Comparison of ENCODE assay signal across 5 fruit fly cellular contexts in the genomic region with DNA sequence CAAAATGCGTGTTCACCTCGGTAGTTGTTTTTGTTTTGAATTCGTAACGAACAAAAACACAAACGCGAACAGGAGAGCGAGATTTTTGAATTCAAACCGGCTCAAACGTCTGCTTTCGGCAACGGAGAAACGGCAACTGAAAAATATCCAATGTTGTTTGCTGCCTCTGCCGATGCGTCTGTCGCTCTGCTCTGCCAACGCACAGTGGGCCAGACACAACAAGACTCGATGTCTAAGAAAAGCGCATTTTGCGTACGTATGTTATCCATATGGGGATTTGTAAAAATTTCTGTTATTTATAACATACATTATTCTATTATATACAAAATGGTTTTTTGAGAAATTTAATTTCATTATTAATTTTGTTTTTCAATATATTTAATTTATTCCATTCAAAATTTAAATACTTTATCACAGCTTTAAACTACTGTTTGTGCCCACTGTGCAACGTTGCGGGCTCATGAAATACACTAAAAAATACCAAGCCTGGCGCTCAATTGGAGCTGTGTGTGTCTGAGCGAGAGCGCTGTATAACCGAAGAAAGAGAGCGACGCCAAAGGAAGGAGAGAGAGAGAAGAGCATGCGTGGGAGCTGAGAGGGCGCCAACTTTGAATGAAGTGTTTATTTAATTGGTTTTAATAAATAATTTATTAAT.
TF ChIP-seq lines count a peak whose summit lies in the region.

No protein-coding gene starts in this region.

- TF ChIP-seq CTCF in whole organism, embryonic (GFP tag; optimal IDR thresholded peaks at IDR 0.05; lab: Kevin White, UChicago) = peak; percentile 74

TF ChIP-seq in whole organism, adult, 20 proteins besides CTCF, POLR2A, EP300 and RAD21 (continues in another document):
- TF ChIP-seq CG11617 (GFP tag; optimal IDR thresholded peaks at IDR 0.05; lab: Kevin White, UChicago) (peak; percentile 97), kay (GFP tag; lab: Kevin White, UChicago; ENCODE audit: borderline replicate concordance) (peak; percentile 65), CG12768 (GFP tag; optimal IDR thresholded peaks at IDR 0.05; lab: Kevin White, UChicago) (peak; percentile 98), CG1620 (GFP tag; optimal IDR thresholded peaks at IDR 0.05; lab: Kevin White, UChicago) (peak; percentile 82), tj (GFP tag; optimal IDR thresholded peaks at IDR 0.05; lab: Kevin White, UChicago) (peak; percentile 81), CG7101 (tag; optimal IDR thresholded peaks at IDR 0.05; lab: Kevin White, UChicago) (peak; percentile 97), CG7045 (GFP tag; optimal IDR thresholded peaks at IDR 0.05; lab: Kevin White, UChicago) (peak; percentile 98), bab1 (GFP tag; optimal IDR thresholded peaks at IDR 0.05; lab: Kevin White, UChicago) (peak; percentile 94), CG33017 (tag; optimal IDR thresholded peaks at IDR 0.05; lab: Kevin White, UChicago) (peak; percentile 97), ovo (GFP tag; optimal IDR thresholded peaks at IDR 0.05; lab: Kevin White, UChicago) (peak; percentile 93), CG14711 (tag; optimal IDR thresholded peaks at IDR 0.05; lab: Kevin White, UChicago) (peak; percentile 92), Clk (GFP tag; optimal IDR thresholded peaks at IDR 0.05; lab: Kevin White, UChicago) (peak; percentile 97), cic (GFP tag; optimal IDR thresholded peaks at IDR 0.05; lab: Kevin White, UChicago) (peak; percentile 83), pad (GFP tag; optimal IDR thresholded peaks at IDR 0.05; lab: Kevin White, UChicago) (peak; percentile 86), cnc (optimal IDR thresholded peaks at IDR 0.05; lab: Kevin White, UChicago) (no peak), CG5204 (GFP tag; optimal IDR thresholded peaks at IDR 0.05; lab: Kevin White, UChicago) (peak; percentile 89)

TF ChIP-seq in whole organism, embryonic, 481 proteins besides CTCF, POLR2A, EP300 and RAD21 (continues in another document):
- TF ChIP-seq Dfd (GFP tag; optimal IDR thresholded peaks at IDR 0.05; lab: Kevin White, UChicago) (no peak), slp2 (GFP tag; optimal IDR thresholded peaks at IDR 0.05; lab: Kevin White, UChicago) (peak; percentile 78), Fer1 (GFP tag; optimal IDR thresholded peaks at IDR 0.05; lab: Kevin White, UChicago) (peak; percentile 99), CG14965 (GFP tag; optimal IDR thresholded peaks at IDR 0.05; lab: Kevin White, UChicago; ENCODE audit: borderline replicate concordance) (no peak), B-H1 (GFP tag; IDR thresholded peaks at IDR 0.05; lab: Robert Waterston, UW) (peak; percentile 95), Vsx1 (GFP tag; optimal IDR thresholded peaks at IDR 0.05; lab: Kevin White, UChicago) (peak; percentile 96), org-1 (GFP tag; optimal IDR thresholded peaks at IDR 0.05; lab: Kevin White, UChicago) (peak; percentile 98), YL-1 (GFP tag; optimal IDR thresholded peaks at IDR 0.05; lab: Kevin White, UChicago) (peak; percentile 97), CG11723 (GFP tag; optimal IDR thresholded peaks at IDR 0.05; lab: Kevin White, UChicago) (peak; percentile 97), Xbp1 (GFP tag; optimal IDR thresholded peaks at IDR 0.05; lab: Kevin White, UChicago) (peak; percentile 98), zfh1 (GFP tag; IDR thresholded peaks at IDR 0.05; lab: Robert Waterston, UW) (peak; percentile 95), CG13894 (tag; optimal IDR thresholded peaks at IDR 0.05; lab: Kevin White, UChicago) (peak; percentile 98), CG12104 (GFP tag; optimal IDR thresholded peaks at IDR 0.05; lab: Kevin White, UChicago) (peak; percentile 97), NC2β (GFP tag; optimal IDR thresholded peaks at IDR 0.05; lab: Kevin White, UChicago) (peak; percentile 70), pita (GFP tag; optimal IDR thresholded peaks at IDR 0.05; lab: Kevin White, UChicago) (no peak), CG18619 (GFP tag; optimal IDR thresholded peaks at IDR 0.05; lab: Kevin White, UChicago) (peak; percentile 99), BtbVII (GFP tag; optimal IDR thresholded peaks at IDR 0.05; lab: Kevin White, UChicago) (peak; percentile 99)

TF ChIP-seq in whole organism, prepupa, 60 proteins besides CTCF, POLR2A, EP300 and RAD21 (continues in another document):
- TF ChIP-seq Sox15 (GFP tag; optimal IDR thresholded peaks at IDR 0.05; lab: Kevin White, UChicago) = peak; percentile 94
- peak; percentile 86 for TF ChIP-seq CG31627 (GFP tag; optimal IDR thresholded peaks at IDR 0.05; lab: Kevin White, UChicago)
- peak; percentile 99 for TF ChIP-seq CG3032 (tag; optimal IDR thresholded peaks at IDR 0.05; lab: Kevin White, UChicago)
- peak; percentile 95 for TF ChIP-seq CG1621 (tag; optimal IDR thresholded peaks at IDR 0.05; lab: Kevin White, UChicago)
- peak; percentile 92 for TF ChIP-seq Met (GFP tag; optimal IDR thresholded peaks at IDR 0.05; lab: Kevin White, UChicago)
- peak; percentile 98 for TF ChIP-seq CG8119 (GFP tag; IDR thresholded peaks at IDR 0.05; lab: Robert Waterston, UW)
- TF ChIP-seq achi (GFP tag; optimal IDR thresholded peaks at IDR 0.05; lab: Kevin White, UChicago) = peak; percentile 98
- TF ChIP-seq CG6808 (GFP tag; optimal IDR thresholded peaks at IDR 0.05; lab: Kevin White, UChicago) = peak; percentile 98
- peak; percentile 98 for TF ChIP-seq CG32006 (GFP tag; optimal IDR thresholded peaks at IDR 0.05; lab: Kevin White, UChicago)
- peak; percentile 97 for TF ChIP-seq esn (GFP tag; optimal IDR thresholded peaks at IDR 0.05; lab: Kevin White, UChicago)
- peak; percentile 97 for TF ChIP-seq CG9139 (GFP tag; optimal IDR thresholded peaks at IDR 0.05; lab: Kevin White, UChicago)
- peak; percentile 93 for TF ChIP-seq Smox (GFP tag; optimal IDR thresholded peaks at IDR 0.05; lab: Kevin White, UChicago)
- peak; percentile 92 to 98 for TF ChIP-seq salr (GFP tag; optimal IDR thresholded peaks at IDR 0.05; lab: Kevin White, UChicago)
- peak; percentile 95 for TF ChIP-seq CG11762 (GFP tag; optimal IDR thresholded peaks at IDR 0.05; lab: Kevin White, UChicago; ENCODE audit: insufficient read depth)
- TF ChIP-seq dac (GFP tag; optimal IDR thresholded peaks at IDR 0.05; lab: Kevin White, UChicago) = peak; percentile 96
- peak; percentile 95 for TF ChIP-seq fd85E (GFP tag; optimal IDR thresholded peaks at IDR 0.05; lab: Kevin White, UChicago)
- peak; percentile 96 for TF ChIP-seq CG16779 (tag; optimal IDR thresholded peaks at IDR 0.05; lab: Kevin White, UChicago)

TF ChIP-seq in whole organism, pupa, 21 proteins besides CTCF, POLR2A, EP300 and RAD21 (continues in another document):
- TF ChIP-seq Ets98B (GFP tag; IDR thresholded peaks at IDR 0.05; lab: Robert Waterston, UW) (peak; percentile 90), Snoo (tag; optimal IDR thresholded peaks at IDR 0.05; lab: Kevin White, UChicago) (peak; percentile 98), EcR (GFP tag; optimal IDR thresholded peaks at IDR 0.05; lab: Kevin White, UChicago) (peak; percentile 53), fd96Ca (GFP tag; IDR thresholded peaks at IDR 0.05; lab: Robert Waterston, UW) (peak; percentile 95), Pif1A (GFP tag; optimal IDR thresholded peaks at IDR 0.05; lab: Kevin White, UChicago) (peak; percentile 96), CG32121 (GFP tag; IDR thresholded peaks at IDR 0.05; lab: Robert Waterston, UW) (peak; percentile 96), CG12605 (GFP tag; IDR thresholded peaks at IDR 0.05; lab: Robert Waterston, UW) (peak; percentile 93), CG14655 (GFP tag; optimal IDR thresholded peaks at IDR 0.05; lab: Kevin White, UChicago) (peak; percentile 99), gl (tag; optimal IDR thresholded peaks at IDR 0.05; lab: Kevin White, UChicago) (peak; percentile 93), CG8301 (tag; optimal IDR thresholded peaks at IDR 0.05; lab: Kevin White, UChicago) (peak; percentile 98), CG17806 (tag; optimal IDR thresholded peaks at IDR 0.05; lab: Kevin White, UChicago) (peak; percentile 98), CG34367 (tag; optimal IDR thresholded peaks at IDR 0.05; lab: Kevin White, UChicago) (peak; percentile 97), CG10348 (GFP tag; IDR thresholded peaks at IDR 0.05; lab: Robert Waterston, UW) (peak; percentile 80; the same call in 1 of the 2 replicates), CG9948 (tag; optimal IDR thresholded peaks at IDR 0.05; lab: Kevin White, UChicago) (peak; percentile 99), Pif1B (GFP tag; optimal IDR thresholded peaks at IDR 0.05; lab: Kevin White, UChicago) (peak; percentile 96), CG15710 (tag; optimal IDR thresholded peaks at IDR 0.05; lab: Kevin White, UChicago) (peak; percentile 99), rn (GFP tag; IDR thresholded peaks at IDR 0.05; lab: Robert Waterston, UW) (peak; percentile 91), CG4496 (GFP tag; IDR thresholded peaks at IDR 0.05; lab: Robert Waterston, UW) (peak; percentile 94)

TF ChIP-seq in whole organism, wandering third instar larva, 38 proteins besides CTCF, POLR2A, EP300 and RAD21 (continues in another document):
- TF ChIP-seq usp (GFP tag; optimal IDR thresholded peaks at IDR 0.05; lab: Kevin White, UChicago) (no peak), Dif (GFP tag; optimal IDR thresholded peaks at IDR 0.05; lab: Kevin White, UChicago; ENCODE audit: partially characterized antibody) (peak; percentile 72), HLH106 (tag; optimal IDR thresholded peaks at IDR 0.05; lab: Kevin White, UChicago) (peak; percentile 99), CG9705 (GFP tag; optimal IDR thresholded peaks at IDR 0.05; lab: Kevin White, UChicago) (peak; percentile 98), Vsx2 (GFP tag; optimal IDR thresholded peaks at IDR 0.05; lab: Kevin White, UChicago; ENCODE audit: partially characterized antibody) (peak; percentile 61), tai (GFP tag; optimal IDR thresholded peaks at IDR 0.05; lab: Kevin White, UChicago) (peak; percentile 75), CrebA (GFP tag; optimal IDR thresholded peaks at IDR 0.05; lab: Kevin White, UChicago; ENCODE audit: borderline replicate concordance) (peak; percentile 78), fru (GFP tag; optimal IDR thresholded peaks at IDR 0.05; lab: Kevin White, UChicago) (peak; percentile 93), CG32264 (GFP tag; optimal IDR thresholded peaks at IDR 0.05; lab: Kevin White, UChicago) (peak; percentile 40), Sp1 (GFP tag; optimal IDR thresholded peaks at IDR 0.05; lab: Kevin White, UChicago) (peak; percentile 99), foxo (GFP tag; optimal IDR thresholded peaks at IDR 0.05; lab: Kevin White, UChicago) (peak in 1 of 2 experiments; percentile 97), dsf (GFP tag; optimal IDR thresholded peaks at IDR 0.05; lab: Kevin White, UChicago; ENCODE audit: borderline replicate concordance) (peak; percentile 68), psq (GFP tag; optimal IDR thresholded peaks at IDR 0.05; lab: Kevin White, UChicago) (peak; percentile 95), Hr78 (GFP tag; optimal IDR thresholded peaks at IDR 0.05; lab: Kevin White, UChicago) (no peak), dl (GFP tag; optimal IDR thresholded peaks at IDR 0.05; lab: Kevin White, UChicago; ENCODE audit: insufficient read depth in 1 of 2, partially characterized antibody in 2 of 2) (peak in 1 of 2 experiments; percentile 63), woc (GFP tag; optimal IDR thresholded peaks at IDR 0.05; lab: Kevin White, UChicago) (peak; percentile 79), lola (GFP tag; optimal IDR thresholded peaks at IDR 0.05; lab: Kevin White, UChicago) (no peak), h (GFP tag; optimal IDR thresholded peaks at IDR 0.05; lab: Kevin White, UChicago) (peak; percentile 94), br (GFP tag; optimal IDR thresholded peaks at IDR 0.05; lab: Kevin White, UChicago) (peak; percentile 91)
